Worm (Caenorhabditis elegans) whole organism, L1 larva: ENCODE data around the gene pgp-12.

Source experiments
- aha-1 ChIP-seq: fragments of 150-350 bp; optimal IDR thresholded peaks from 2 replicates; lab custom pipeline; 2014; ENCODE audit warnings: missing biosample characterization, missing genetic modification characterization
- aly-2 ChIP-seq: fragments of 150-350 bp; optimal IDR thresholded peaks from 2 replicates; lab custom pipeline; 2014; ENCODE audit warnings: missing biosample characterization, missing genetic modification characterization
- blmp-1 ChIP-seq: fragments of 150-350 bp; optimal IDR thresholded peaks from 2 replicates; lab custom pipeline; 2014; ENCODE audit warnings: missing biosample characterization, missing genetic modification characterization
- ceh-63 ChIP-seq: fragments of 200-800 bp; sonication (Bioruptor generic); optimal IDR thresholded peaks from 2 replicates; lab custom pipeline; 2018; ENCODE audit warnings: mild to moderate bottlenecking, missing genetic modification characterization, missing compliant biosample characterization
- ceh-82 ChIP-seq, 3 experiments: fragments of 150-350 bp in 1 of 3; sonication (generic microtip) in 2 of 3; optimal IDR thresholded peaks; 2 replicates each; lab custom pipeline; 2014 to 2017; ENCODE audit warnings: missing biosample characterization in 3 of 3, missing genetic modification characterization in 3 of 3
- ceh-90 ChIP-seq: sonication (generic microtip); optimal IDR thresholded peaks from 2 replicates; lab custom pipeline; 2016; ENCODE audit warnings: missing genetic modification characterization, missing compliant biosample characterization
- dpl-1 ChIP-seq, 3 experiments: fragments of 150-350 bp in 2 of 3; sonication (generic microtip) in 1 of 3; optimal IDR thresholded peaks; 2 replicates each; lab custom pipeline; 2014 to 2017; ENCODE audit warnings: missing biosample characterization in 3 of 3, missing genetic modification characterization in 3 of 3, missing genetic modification reagents in 3 of 3
- efl-1 ChIP-seq, 4 experiments: fragments of 150-350 bp; optimal IDR thresholded peaks in 3 of 4; peaks in 1 of 4; 1 replicate in 1 of 4; 2 replicates in 3 of 4; lab custom pipeline; 2014; ENCODE audit warnings: missing biosample characterization in 2 of 4, missing genetic modification characterization in 2 of 4, missing genetic modification reagents in 2 of 4
- egl-13 ChIP-seq: sonication (generic microtip); optimal IDR thresholded peaks from 2 replicates; lab custom pipeline; 2016; ENCODE audit warnings: missing genotype, missing genetic modification reagents, missing genetic modification characterization, missing compliant biosample characterization
- elt-2 ChIP-seq: sonication (generic microtip); optimal IDR thresholded peaks from 2 replicates; lab custom pipeline; 2016; ENCODE audit warnings: missing genetic modification characterization, mild to moderate bottlenecking, inconsistent platforms, missing compliant biosample characterization, missing genetic modification reagents
- elt-3 ChIP-seq, 6 experiments: fragments of 150-350 bp in 1 of 6; sonication (generic microtip); optimal IDR thresholded peaks; 2 replicates each; lab custom pipeline; 2017 to 2018; ENCODE audit warnings: missing biosample characterization in 6 of 6, missing genetic modification characterization in 6 of 6, inconsistent platforms in 1 of 6
- ets-5 ChIP-seq: fragments of 200-800 bp; sonication (Bioruptor generic); IDR thresholded peaks from 2 replicates; pipeline ENCODE4 v1.3.6; 2022; ENCODE audit warnings: missing genetic modification characterization, missing compliant biosample characterization
- fkh-10 ChIP-seq: sonication (generic microtip); optimal IDR thresholded peaks from 2 replicates; lab custom pipeline; 2017; ENCODE audit warnings: missing biosample characterization, missing genetic modification reagents, missing genetic modification characterization
- fkh-4 ChIP-seq: sonication (generic microtip); optimal IDR thresholded peaks from 2 replicates; lab custom pipeline; 2016; ENCODE audit warnings: missing compliant biosample characterization, missing genetic modification characterization, borderline replicate concordance
- fos-1 ChIP-seq: fragments of 150-350 bp; optimal IDR thresholded peaks from 2 replicates; lab custom pipeline; 2014; ENCODE audit warnings: missing biosample characterization, missing genetic modification characterization
- hlh-17 ChIP-seq: fragments of 200-800 bp; sonication (Bioruptor generic); optimal IDR thresholded peaks from 2 replicates; lab custom pipeline; 2018; ENCODE audit warnings: missing genetic modification characterization, mild to moderate bottlenecking, missing compliant biosample characterization, moderate library complexity, borderline replicate concordance
- hlh-4 ChIP-seq: sonication (generic microtip); optimal IDR thresholded peaks from 2 replicates; lab custom pipeline; 2016; ENCODE audit warnings: mild to moderate bottlenecking, missing genetic modification characterization, missing compliant biosample characterization
- hpl-2 ChIP-seq: fragments of 150-350 bp; optimal IDR thresholded peaks from 2 replicates; lab custom pipeline; 2014; ENCODE audit warnings: missing biosample characterization, missing genetic modification reagents, missing genetic modification characterization
- irx-1 ChIP-seq: sonication (generic microtip); optimal IDR thresholded peaks from 2 replicates; lab custom pipeline; 2016; ENCODE audit warnings: missing genetic modification characterization, missing compliant biosample characterization
- isw-1 ChIP-seq: fragments of 200-800 bp; sonication (Bioruptor generic); IDR thresholded peaks from 2 replicates; pipeline ENCODE4 v1.3.6; 2022; ENCODE audit warnings: missing genetic modification characterization, missing compliant biosample characterization
- jun-1 ChIP-seq: fragments of 150-350 bp; optimal IDR thresholded peaks from 2 replicates; lab custom pipeline; 2014; ENCODE audit warnings: missing biosample characterization, missing genetic modification reagents, missing genetic modification characterization
- lin-13 ChIP-seq: fragments of 150-350 bp; optimal IDR thresholded peaks from 2 replicates; lab custom pipeline; 2014; ENCODE audit warnings: missing biosample characterization, missing genetic modification reagents, missing genetic modification characterization
- lin-14 ChIP-seq: fragments of 200-800 bp; sonication (Bioruptor generic); optimal IDR thresholded peaks from 2 replicates; lab custom pipeline; 2018; ENCODE audit warnings: mild to moderate bottlenecking, missing genetic modification characterization, moderate library complexity, missing compliant biosample characterization
- lin-35 ChIP-seq, 2 experiments: fragments of 150-350 bp; optimal IDR thresholded peaks; 2 replicates each; lab custom pipeline; 2014; ENCODE audit warnings: missing biosample characterization in 2 of 2, missing genetic modification characterization in 2 of 2, missing genetic modification reagents in 2 of 2
- lir-3 ChIP-seq: sonication (generic microtip); optimal IDR thresholded peaks from 2 replicates; lab custom pipeline; 2016; ENCODE audit warnings: mild to moderate bottlenecking, missing genetic modification characterization, moderate library complexity, missing compliant biosample characterization; ENCODE audit not compliant: poor library complexity
- lsy-2 ChIP-seq, 2 experiments: fragments of 150-350 bp; optimal IDR thresholded peaks; 2 replicates each; lab custom pipeline; 2014; ENCODE audit warnings: missing biosample characterization in 2 of 2, missing genetic modification characterization in 2 of 2
- mab-9 ChIP-seq: fragments of 200-800 bp; sonication (Bioruptor generic); IDR thresholded peaks from 2 replicates; pipeline ENCODE4 v1.3.6; 2022; ENCODE audit warnings: missing genetic modification reagents, missing genetic modification characterization, missing compliant biosample characterization
- mep-1 ChIP-seq: fragments of 150-350 bp; optimal IDR thresholded peaks from 2 replicates; lab custom pipeline; 2014; ENCODE audit warnings: missing biosample characterization, missing genetic modification characterization
- nhr-11 ChIP-seq: fragments of 150-350 bp; optimal IDR thresholded peaks from 2 replicates; lab custom pipeline; 2014; ENCODE audit warnings: missing biosample characterization, missing genetic modification characterization
- nhr-19 ChIP-seq: fragments of 200-800 bp; sonication (Bioruptor generic); conservative IDR thresholded peaks from 2 replicates; pipeline ENCODE4 v1.3.6; 2022; ENCODE audit warnings: missing genetic modification characterization, missing compliant biosample characterization
- nhr-20 ChIP-seq: sonication (generic microtip); optimal IDR thresholded peaks from 2 replicates; lab custom pipeline; 2016; ENCODE audit warnings: mild to moderate bottlenecking, missing genetic modification characterization, missing compliant biosample characterization
- nhr-28 ChIP-seq: fragments of 150-350 bp; optimal IDR thresholded peaks from 2 replicates; lab custom pipeline; 2014; ENCODE audit warnings: missing biosample characterization, missing genetic modification characterization
- nhr-71 ChIP-seq: sonication (generic microtip); optimal IDR thresholded peaks from 2 replicates; lab custom pipeline; 2016; ENCODE audit warnings: mild to moderate bottlenecking, missing genetic modification characterization, moderate library complexity, missing compliant biosample characterization
- nhr-76 ChIP-seq: sonication (generic microtip); optimal IDR thresholded peaks from 2 replicates; lab custom pipeline; 2017; ENCODE audit warnings: missing biosample characterization, missing genetic modification characterization
- nhr-85 ChIP-seq: sonication (generic microtip); peaks from one replicate; lab custom pipeline; 2016; ENCODE audit warnings: missing genetic modification characterization, inconsistent platforms, missing compliant biosample characterization
- nhr-90 ChIP-seq: sonication (generic microtip); optimal IDR thresholded peaks from 2 replicates; lab custom pipeline; 2016; ENCODE audit warnings: mild to moderate bottlenecking, missing genetic modification characterization, missing compliant biosample characterization; ENCODE audit not compliant: poor library complexity
- pax-3 ChIP-seq: fragments of 200-800 bp; sonication (Bioruptor generic); optimal IDR thresholded peaks from 2 replicates; lab custom pipeline; 2018; ENCODE audit warnings: mild to moderate bottlenecking, missing genetic modification characterization, moderate library complexity, missing compliant biosample characterization
- pqm-1 ChIP-seq: sonication (generic microtip); optimal IDR thresholded peaks from 3 replicates; lab custom pipeline; 2017; ENCODE audit warnings: missing biosample characterization, missing genetic modification characterization
- snu-23 ChIP-seq: sonication (generic microtip); optimal IDR thresholded peaks from 2 replicates; lab custom pipeline; 2016; ENCODE audit warnings: missing genetic modification characterization, missing compliant biosample characterization
- sox-4 ChIP-seq: sonication (generic microtip); optimal IDR thresholded peaks from 2 replicates; lab custom pipeline; 2016; ENCODE audit warnings: missing genetic modification characterization, missing compliant biosample characterization
- sptf-1 ChIP-seq: fragments of 150-350 bp; optimal IDR thresholded peaks from 2 replicates; lab custom pipeline; 2014; ENCODE audit warnings: missing biosample characterization, missing genetic modification characterization
- swsn-7 ChIP-seq: sonication (generic microtip); optimal IDR thresholded peaks from 2 replicates; lab custom pipeline; 2016; ENCODE audit warnings: missing genetic modification characterization, missing compliant biosample characterization
- tbx-2 ChIP-seq: sonication (generic microtip); optimal IDR thresholded peaks from 2 replicates; lab custom pipeline; 2016; ENCODE audit warnings: missing genetic modification characterization, missing compliant biosample characterization
- tlp-1 ChIP-seq: fragments of 150-350 bp; optimal IDR thresholded peaks from 2 replicates; lab custom pipeline; 2014; ENCODE audit warnings: missing biosample characterization, missing genetic modification characterization
- unc-30 ChIP-seq: sonication (generic microtip); optimal IDR thresholded peaks from 2 replicates; lab custom pipeline; 2017; ENCODE audit warnings: missing biosample characterization, missing genetic modification characterization
- unc-98 ChIP-seq: fragments of 200-800 bp; sonication (Bioruptor generic); IDR thresholded peaks from 2 replicates; pipeline ENCODE4 v1.3.6; 2022; ENCODE audit warnings: missing genetic modification characterization, missing compliant biosample characterization
- xbp-1 ChIP-seq: sonication (generic microtip); optimal IDR thresholded peaks from 2 replicates; lab custom pipeline; 2016; ENCODE audit warnings: missing genetic modification characterization, missing compliant biosample characterization
- zip-4 ChIP-seq: fragments of 200-800 bp; sonication (Bioruptor generic); optimal IDR thresholded peaks from 2 replicates; lab custom pipeline; 2018; ENCODE audit warnings: mild to moderate bottlenecking, missing genetic modification characterization, moderate library complexity, missing compliant biosample characterization
- ztf-11 ChIP-seq, 2 experiments: sonication (generic microtip); optimal IDR thresholded peaks; 2 replicates each; lab custom pipeline; 2016 to 2017; ENCODE audit warnings: missing genetic modification characterization in 2 of 2, missing biosample characterization in 1 of 2, missing compliant biosample characterization in 1 of 2

pgp-12 gene

DNA sequence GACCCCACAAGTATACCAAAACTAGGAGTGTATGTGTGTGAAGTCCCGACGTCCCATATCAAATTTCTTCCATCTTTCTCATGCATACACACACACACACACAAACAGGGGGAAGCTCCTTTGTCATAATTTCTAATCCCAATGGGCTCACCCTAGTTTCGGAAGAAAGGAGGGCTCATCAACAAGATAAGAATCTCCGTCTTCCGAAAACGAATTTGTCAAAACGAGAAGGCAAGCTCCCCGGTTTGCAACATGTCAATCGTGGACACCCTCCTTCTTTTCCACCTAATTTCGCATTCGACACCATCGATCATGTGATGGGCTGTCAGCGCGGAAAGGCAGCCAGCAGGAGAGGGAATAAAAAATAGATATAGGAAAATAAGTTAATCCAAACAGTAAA is 41.3 kb upstream of the pgp-12 start:
- TF ChIP-seq lin-13 (GFP tag; lab: Kevin White, UChicago) (peak; percentile 26), ceh-90 (tag; lab: Kevin White, UChicago) (no peak), tbx-2 (tag; lab: Kevin White, UChicago) (peak; percentile 50), snu-23 (GFP tag; lab: Kevin White, UChicago) (peak; percentile 25), dpl-1 (GFP tag; optimal IDR thresholded peaks at IDR 0.05; lab: Kevin White, UChicago) (no peak), nhr-28 (tag; lab: Kevin White, UChicago) (no peak), lsy-2 (tag; optimal IDR thresholded peaks at IDR 0.05; lab: Kevin White, UChicago) (peak in 1 of 2 experiments; percentile 5), hlh-17 (GFP tag; lab: Kevin White, UChicago) (no peak), ceh-82 (tag; optimal IDR thresholded peaks at IDR 0.05; lab: Kevin White, UChicago) (peak in 2 of 3 experiments; percentile 6 to 16), swsn-7 (peak; percentile 25), egl-13 (tag; lab: Kevin White, UChicago) (peak; percentile 36), ztf-11 (tag; optimal IDR thresholded peaks at IDR 0.05; lab: Kevin White, UChicago) (peak in 1 of 2 experiments; percentile 21), lin-14 (GFP tag; lab: Kevin White, UChicago) (peak; percentile 80), blmp-1 (peak; percentile 9), zip-4 (GFP tag; lab: Kevin White, UChicago) (peak; percentile 9), mab-9 (GFP tag; lab: Robert Waterston, UW) (peak; percentile 81), mep-1 (tag; lab: Kevin White, UChicago) (peak; percentile 41), nhr-71 (peak; percentile 18)
- TF ChIP-seq, all 84 proteins: peak for 14

DNA sequence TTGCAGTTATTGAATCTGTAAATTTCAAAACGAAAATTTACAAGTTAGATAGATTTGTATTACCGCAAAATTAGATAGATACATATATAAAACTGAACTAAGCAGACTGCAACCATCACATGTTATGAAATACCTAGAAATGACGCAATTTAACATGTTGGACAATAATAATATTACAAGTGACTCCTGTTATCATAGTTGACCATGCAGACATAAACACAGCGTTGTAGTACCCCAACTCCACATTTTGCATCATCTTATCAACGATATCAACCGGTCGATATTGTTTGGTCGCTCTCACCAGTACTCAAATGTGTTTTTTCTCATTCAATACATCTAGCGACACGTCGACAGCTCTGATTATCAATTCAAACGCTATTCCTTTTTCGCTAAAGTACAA is 40.3 kb upstream of the pgp-12 start, which contains the start of gene ugt-50:
Gene ugt-50 (plus strand): TSS at position 268 of the 400 bp plus-strand sequence.
- TF ChIP-seq isw-1 (GFP tag; lab: Robert Waterston, UW) (no peak), sox-4 (tag; lab: Kevin White, UChicago) (no peak), jun-1 (no peak), elt-2 (tag; lab: Kevin White, UChicago) (peak; percentile 87), ztf-11 (tag; optimal IDR thresholded peaks at IDR 0.05; lab: Kevin White, UChicago) (no peak), unc-30 (tag; lab: Kevin White, UChicago) (no peak), ets-5 (GFP tag; lab: Robert Waterston, UW) (no peak), hpl-2 (GFP tag; lab: Kevin White, UChicago) (no peak), tlp-1 (tag; lab: Kevin White, UChicago) (no peak), efl-1 (optimal IDR thresholded peaks at IDR 0.05; lab: Kevin White, UChicago) (peak in 1 of 2 experiments; percentile 4), efl-1 (GFP tag; optimal IDR thresholded peaks at IDR 0.05 in 1 of 2; lab: Kevin White, UChicago) (no peak), lsy-2 (tag; optimal IDR thresholded peaks at IDR 0.05; lab: Kevin White, UChicago) (no peak), nhr-76 (tag; lab: Kevin White, UChicago) (no peak), fos-1 (no peak), nhr-90 (tag; lab: Kevin White, UChicago) (peak; percentile 40), pqm-1 (tag; lab: Kevin White, UChicago) (peak; percentile 16), pax-3 (tag; lab: Kevin White, UChicago) (no peak), irx-1 (tag; lab: Kevin White, UChicago) (no peak), nhr-28 (tag; lab: Kevin White, UChicago) (no peak), blmp-1 (no peak), lin-35 (GFP tag; optimal IDR thresholded peaks at IDR 0.05; lab: Kevin White, UChicago) (peak in 1 of 2 experiments; percentile 39), fkh-10 (GFP tag; lab: Kevin White, UChicago) (no peak), nhr-85 (tag; lab: Kevin White, UChicago) (peak; percentile 63), ceh-63 (GFP tag; lab: Kevin White, UChicago) (no peak), fkh-4 (no peak), lir-3 (no peak), egl-13 (tag; lab: Kevin White, UChicago) (no peak), dpl-1 (GFP tag; optimal IDR thresholded peaks at IDR 0.05; lab: Kevin White, UChicago) (peak in 1 of 3 experiments; percentile 1), nhr-11 (tag; lab: Kevin White, UChicago) (no peak), nhr-19 (0 out of 2 replicates have a peak, but pooled peaks have one; percentile 10), lin-14 (GFP tag; lab: Kevin White, UChicago) (no peak), aly-2 (tag; lab: Kevin White, UChicago) (no peak), lin-13 (GFP tag; lab: Kevin White, UChicago) (no peak), aha-1 (tag; lab: Kevin White, UChicago) (no peak), sptf-1 (tag; lab: Kevin White, UChicago) (no peak), snu-23 (GFP tag; lab: Kevin White, UChicago) (peak; percentile 28), hlh-4 (tag; lab: Kevin White, UChicago) (no peak), zip-4 (GFP tag; lab: Kevin White, UChicago) (no peak), xbp-1 (tag; lab: Kevin White, UChicago) (no peak), unc-98 (GFP tag; lab: Robert Waterston, UW) (no peak), elt-3 (tag; optimal IDR thresholded peaks at IDR 0.05; lab: Kevin White, UChicago) (peak in 1 of 6 experiments; percentile 24), nhr-20 (tag; lab: Kevin White, UChicago) (peak; percentile 66)
